Worm (Caenorhabditis elegans): ENCODE results near the gene hal-3.

ce11 chrII:9611347-9611923 lies 5.5 kb downstream of the hal-3 start, which contains the start of the genes T15H9.5 and T15H9.4:
- no peak for TF ChIP-seq vab-7 (GFP tag; IDR thresholded peaks at IDR 0.05)
- TF ChIP-seq saeg-2 (GFP tag; IDR thresholded peaks at IDR 0.05), result no peak
- TF ChIP-seq nhr-111 (GFP tag; optimal IDR thresholded peaks at IDR 0.05), result no peak

All from whole organism, L4 larva.